Worm (Caenorhabditis elegans): ENCODE results near the gene srbc-54.
"Not testable (repeated sequence)": the region's sequence is repeated elsewhere in the genome, so short reads cannot be mapped to it uniquely, and the experiment has no call there.

Gene srbc-54

ce11 chrV:15809543-15809942, 24.0 kb downstream of the srbc-54 start, which contains the start of gene srsx-36:
Gene srsx-36 (minus strand): TSS chrV:15809643.
- TF ChIP-seq elt-4 (tag; optimal IDR thresholded peaks at IDR 0.05): no peak
- TF ChIP-seq pha-2 (tag; optimal IDR thresholded peaks at IDR 0.05): no peak
- TF ChIP-seq nhr-232 (tag; optimal IDR thresholded peaks at IDR 0.05): no peak
- TF ChIP-seq hlh-15 (tag; optimal IDR thresholded peaks at IDR 0.05): no peak
- no peak for TF ChIP-seq ceh-19 (GFP tag; optimal IDR thresholded peaks at IDR 0.05)

- not testable (repeated sequence) for TF ChIP-seq pha-2 (tag; optimal IDR thresholded peaks at IDR 0.05); pag-3 (tag; optimal IDR thresholded peaks at IDR 0.05; ENCODE audit: borderline replicate concordance); nhr-232 (tag; optimal IDR thresholded peaks at IDR 0.05)
Observed at ce11 chrV:15807420-15807819, 26.1 kb downstream of the srbc-54 start, which contains the start of gene srsx-38. Gene srsx-38 (minus strand): TSS chrV:15807520.

ce11 chrV:15803748-15804147, 29.8 kb downstream of the srbc-54 start, which contains the start of gene T26E4.18:
Gene T26E4.18 (minus strand): TSS chrV:15803848.
- TF ChIP-seq rnt-1, ref-2, ceh-22 (tag; optimal IDR thresholded peaks at IDR 0.05): not testable (repeated sequence)

ce11 chrV:15803079-15803478, 30.4 kb downstream of the srbc-54 start, which contains the start of gene srd-27:
Gene srd-27 (plus strand): TSS chrV:15803379.
- TF ChIP-seq unc-55 (GFP tag; optimal IDR thresholded peaks at IDR 0.05); nhr-11 (tag; optimal IDR thresholded peaks at IDR 0.05); ceh-6 (GFP tag; optimal IDR thresholded peaks at IDR 0.05): not testable (repeated sequence)

- TF ChIP-seq hlh-8 (tag; optimal IDR thresholded peaks at IDR 0.05); mec-3 (tag; optimal IDR thresholded peaks at IDR 0.05; ENCODE audit: borderline replicate concordance); elt-4 (tag; optimal IDR thresholded peaks at IDR 0.05): not testable (repeated sequence)
Observed at ce11 chrV:15802623-15803022, 30.9 kb downstream of the srbc-54 start, which contains the start of gene T26E4.9. Gene T26E4.9 (minus strand): TSS chrV:15802723.

ce11 chrV:15798108-15798507, 35.4 kb downstream of the srbc-54 start, which contains the start of gene T26E4.10:
Gene T26E4.10 (minus strand): TSS chrV:15798208.
- TF ChIP-seq madf-2 (tag; optimal IDR thresholded peaks at IDR 0.05) (no peak), K09A11.1 (tag; optimal IDR thresholded peaks at IDR 0.05; ENCODE audit: insufficient read depth) (no peak), ceh-14 (tag; optimal IDR thresholded peaks at IDR 0.05) (no peak), mec-3 (tag; optimal IDR thresholded peaks at IDR 0.05; ENCODE audit: borderline replicate concordance) (no peak), che-1 (tag; optimal IDR thresholded peaks at IDR 0.05) (no peak), ceh-6 (GFP tag; optimal IDR thresholded peaks at IDR 0.05) (no peak), hlh-6 (tag; optimal IDR thresholded peaks at IDR 0.05) (no peak), tbx-2 (tag; optimal IDR thresholded peaks at IDR 0.05) (no peak), ahr-1 (tag; optimal IDR thresholded peaks at IDR 0.05) (no peak), ceh-22 (tag; optimal IDR thresholded peaks at IDR 0.05) (no peak), ceh-34 (tag; optimal IDR thresholded peaks at IDR 0.05) (no peak), hlh-15 (tag; optimal IDR thresholded peaks at IDR 0.05) (no peak), dmd-4 (tag; optimal IDR thresholded peaks at IDR 0.05; ENCODE audit: borderline replicate concordance) (no peak)

ce11 chrV:15796087-15796486, 37.4 kb downstream of the srbc-54 start, which contains the start of gene nhr-223:
Gene nhr-223 (plus strand): TSS chrV:15796387.
- TF ChIP-seq hlh-30 (tag; optimal IDR thresholded peaks at IDR 0.05; ENCODE audit: insufficient read depth) (no peak), elt-4 (tag; optimal IDR thresholded peaks at IDR 0.05) (no peak), ceh-9 (tag; optimal IDR thresholded peaks at IDR 0.05) (no peak), fkh-6 (tag; optimal IDR thresholded peaks at IDR 0.05) (no peak), ceh-34 (tag; optimal IDR thresholded peaks at IDR 0.05) (no peak), sdc-2 (tag; optimal IDR thresholded peaks at IDR 0.05) (no peak), ceh-48 (tag; optimal IDR thresholded peaks at IDR 0.05) (no peak), pha-4 (tag; optimal IDR thresholded peaks at IDR 0.05) (no peak)

Measured in whole organism, late embryonic.